Worm (Caenorhabditis elegans) whole organism, L2 larva: Measurements from ENCODE around the gene Y37H2A.18.

ENCODE experiments used
- C34F6.9 ChIP-seq: fragments of 150-350 bp; optimal IDR thresholded peaks from 2 replicates; lab custom pipeline; 2014; ENCODE audit warnings: missing biosample characterization, missing genetic modification characterization
- F13H6.1 ChIP-seq: sonication (generic microtip); optimal IDR thresholded peaks from 2 replicates; lab custom pipeline; 2016; ENCODE audit warnings: missing genetic modification characterization, missing compliant biosample characterization
- Y55F3AM.14 ChIP-seq: fragments of 200-800 bp; sonication (Bioruptor generic); optimal IDR thresholded peaks from 2 replicates; lab custom pipeline; 2018; ENCODE audit warnings: mild to moderate bottlenecking, missing genetic modification characterization, missing compliant biosample characterization
- ZK546.5 ChIP-seq: sonication (generic microtip); optimal IDR thresholded peaks from 2 replicates; lab custom pipeline; 2017; ENCODE audit warnings: missing biosample characterization, missing genetic modification characterization
- alr-1 ChIP-seq: fragments of 150-350 bp; optimal IDR thresholded peaks from 2 replicates; lab custom pipeline; 2014; ENCODE audit warnings: missing biosample characterization, missing genetic modification characterization
- aly-2 ChIP-seq: fragments of 150-350 bp; optimal IDR thresholded peaks from 2 replicates; lab custom pipeline; 2014; ENCODE audit warnings: missing biosample characterization, missing genetic modification characterization
- ama-1 ChIP-seq: fragments of 150-350 bp; optimal IDR thresholded peaks from 2 replicates; lab custom pipeline; 2018; ENCODE audit warnings: inconsistent platforms
- ceh-16 ChIP-seq: fragments of 150-350 bp; optimal IDR thresholded peaks from 2 replicates; lab custom pipeline; 2014; ENCODE audit warnings: missing biosample characterization, missing genetic modification characterization
- ceh-82 ChIP-seq: fragments of 150-350 bp; optimal IDR thresholded peaks from 2 replicates; lab custom pipeline; 2014; ENCODE audit warnings: missing biosample characterization, missing genetic modification characterization
- dmd-4 ChIP-seq: sonication (generic microtip); optimal IDR thresholded peaks from 2 replicates; lab custom pipeline; 2017; ENCODE audit warnings: missing biosample characterization, missing genetic modification characterization
- egl-27 ChIP-seq: sonication (generic microtip); optimal IDR thresholded peaks from 3 replicates; lab custom pipeline; 2017; ENCODE audit warnings: missing biosample characterization, missing genetic modification reagents, missing genetic modification characterization
- elt-1 ChIP-seq: fragments of 150-350 bp; optimal IDR thresholded peaks from 2 replicates; lab custom pipeline; 2014; ENCODE audit warnings: missing biosample characterization, missing genetic modification characterization
- elt-3 ChIP-seq: sonication (generic microtip); optimal IDR thresholded peaks from 2 replicates; lab custom pipeline; 2017; ENCODE audit warnings: missing biosample characterization, missing genetic modification characterization
- gmeb-1 ChIP-seq: fragments of 150-350 bp; optimal IDR thresholded peaks from 2 replicates; lab custom pipeline; 2014; ENCODE audit warnings: missing biosample characterization, missing genetic modification characterization
- lin-11 ChIP-seq: fragments of 150-350 bp; sonication (generic microtip); optimal IDR thresholded peaks from 2 replicates; lab custom pipeline; 2014; ENCODE audit warnings: missing biosample characterization, missing genetic modification characterization, inconsistent platforms, mixed read lengths
- lin-13 ChIP-seq: fragments of 150-350 bp; optimal IDR thresholded peaks from 2 replicates; lab custom pipeline; 2014; ENCODE audit warnings: missing biosample characterization, missing genetic modification reagents, missing genetic modification characterization
- mab-5 ChIP-seq: fragments of 150-350 bp; optimal IDR thresholded peaks from 2 replicates; lab custom pipeline; 2014; ENCODE audit warnings: missing biosample characterization, missing genetic modification characterization
- nhr-11 ChIP-seq: fragments of 150-350 bp; optimal IDR thresholded peaks from 2 replicates; lab custom pipeline; 2014; ENCODE audit warnings: missing biosample characterization, missing genetic modification characterization
- nhr-129 ChIP-seq: fragments of 150-350 bp; optimal IDR thresholded peaks from 2 replicates; lab custom pipeline; 2014; ENCODE audit warnings: missing biosample characterization, missing genetic modification characterization
- nhr-21 ChIP-seq: fragments of 150-350 bp; optimal IDR thresholded peaks from 2 replicates; lab custom pipeline; 2014; ENCODE audit warnings: missing biosample characterization, missing genetic modification characterization
- nhr-237 ChIP-seq: fragments of 150-350 bp; optimal IDR thresholded peaks from 2 replicates; lab custom pipeline; 2014; ENCODE audit warnings: missing biosample characterization, missing genetic modification characterization
- nhr-25 ChIP-seq: fragments of 150-350 bp; sonication (generic microtip); optimal IDR thresholded peaks from 3 replicates; lab custom pipeline; 2014; ENCODE audit warnings: missing biosample characterization, missing genetic modification characterization
- nhr-6 ChIP-seq: fragments of 150-350 bp; optimal IDR thresholded peaks from 2 replicates; lab custom pipeline; 2014; ENCODE audit warnings: missing biosample characterization, missing genetic modification characterization
- nhr-77 ChIP-seq: fragments of 150-350 bp; optimal IDR thresholded peaks from 2 replicates; lab custom pipeline; 2014; ENCODE audit warnings: missing biosample characterization, missing genetic modification characterization
- peb-1 ChIP-seq: fragments of 150-350 bp; optimal IDR thresholded peaks from 2 replicates; lab custom pipeline; 2014; ENCODE audit warnings: missing biosample characterization, missing genetic modification characterization
- sem-4 ChIP-seq: fragments of 150-350 bp; optimal IDR thresholded peaks from 2 replicates; lab custom pipeline; 2014; ENCODE audit warnings: missing biosample characterization, missing genetic modification reagents, missing genetic modification characterization
- skn-1 ChIP-seq: sonication (generic microtip); optimal IDR thresholded peaks from 2 replicates; lab custom pipeline; 2017; ENCODE audit warnings: missing biosample characterization, missing genetic modification characterization
- sma-3 ChIP-seq: sonication (generic microtip); optimal IDR thresholded peaks from 2 replicates; lab custom pipeline; 2016; ENCODE audit warnings: missing genetic modification reagents, missing genetic modification characterization, missing compliant biosample characterization
- sma-9 ChIP-seq, 2 experiments: fragments of 150-350 bp in 1 of 2; sonication (generic microtip) in 1 of 2; optimal IDR thresholded peaks; 2 replicates each; lab custom pipeline; 2014 to 2016; ENCODE audit warnings: missing genetic modification characterization in 2 of 2, mild to moderate bottlenecking in 1 of 2, missing biosample characterization in 1 of 2, missing compliant biosample characterization in 1 of 2, missing genetic modification reagents in 1 of 2, moderate library complexity in 1 of 2
- snpc-4 ChIP-seq: fragments of 150-350 bp; optimal IDR thresholded peaks from 2 replicates; lab custom pipeline; 2014; ENCODE audit warnings: missing biosample characterization, missing genetic modification characterization
- unc-39 ChIP-seq: fragments of 150-350 bp; optimal IDR thresholded peaks from 2 replicates; lab custom pipeline; 2014; ENCODE audit warnings: missing biosample characterization, missing genetic modification characterization
- unc-62 ChIP-seq: fragments of 150-350 bp; optimal IDR thresholded peaks from 2 replicates; lab custom pipeline; 2014; ENCODE audit warnings: missing biosample characterization, missing genetic modification reagents, missing genetic modification characterization
- zag-1 ChIP-seq: fragments of 150-350 bp; optimal IDR thresholded peaks from 2 replicates; lab custom pipeline; 2014; ENCODE audit warnings: missing biosample characterization, missing genetic modification characterization
- ztf-1 ChIP-seq: fragments of 200-800 bp; sonication (Bioruptor generic); conservative IDR thresholded peaks from 2 replicates; pipeline ENCODE4 v1.3.6; 2022; ENCODE audit warnings: missing genetic modification characterization, missing compliant biosample characterization
- ztf-11 ChIP-seq: sonication (generic microtip); optimal IDR thresholded peaks from 2 replicates; lab custom pipeline; 2017; ENCODE audit warnings: missing biosample characterization, missing genetic modification characterization
- ztf-4 ChIP-seq: fragments of 150-350 bp; optimal IDR thresholded peaks from 2 replicates; lab custom pipeline; 2014; ENCODE audit warnings: missing biosample characterization, missing genetic modification characterization

The Y37H2A.18 gene

DNA sequence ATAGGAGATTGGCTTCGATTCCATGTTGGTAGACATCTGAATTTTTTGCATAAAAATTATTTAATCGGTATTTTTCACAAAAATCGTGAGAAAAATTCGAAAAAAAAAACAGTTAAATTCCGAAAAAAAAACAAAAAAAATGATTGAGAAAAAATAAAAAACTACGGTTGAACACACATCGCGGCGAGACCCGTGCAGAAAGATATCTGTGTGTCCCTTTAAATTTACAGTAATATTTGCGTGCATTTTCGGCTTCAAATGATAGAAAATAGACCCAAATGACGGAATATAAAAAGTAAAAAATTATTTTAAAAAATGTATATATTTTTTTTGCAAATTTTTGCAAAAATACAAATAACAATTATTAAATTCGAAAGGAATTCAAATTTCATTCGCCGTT lies 4.6 kb upstream of the Y37H2A.18 start:
- no peak for TF ChIP-seq Y55F3AM.14 (GFP tag; lab: Kevin White, UChicago)

DNA sequence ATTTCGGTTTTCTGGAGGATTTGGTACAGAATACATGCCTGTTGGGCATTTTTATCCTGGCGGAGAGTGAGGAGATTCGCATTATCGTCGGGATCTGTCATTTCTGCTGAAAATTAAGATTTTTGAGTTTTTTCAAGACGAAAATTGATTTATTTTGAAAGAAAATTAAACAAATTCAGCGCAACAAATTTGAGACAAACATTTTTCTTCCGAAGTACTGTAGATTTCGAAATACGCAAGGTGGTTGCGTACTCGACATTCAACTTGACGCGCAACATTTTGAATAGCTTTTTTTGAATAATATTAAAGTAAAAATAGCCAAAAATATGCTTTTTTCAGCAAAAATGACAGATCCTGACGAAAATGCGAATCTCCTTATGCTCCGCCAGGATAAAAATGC lies 1.3 kb upstream of the Y37H2A.18 start, which contains the start of gene Y37H2A.7:
Gene Y37H2A.7 (minus strand): TSS at position 101 of the 400 bp plus-strand sequence.
- no peak for TF ChIP-seq lin-13 (GFP tag; lab: Kevin White, UChicago)
- TF ChIP-seq dmd-4 (tag; lab: Kevin White, UChicago): no peak
- no peak for TF ChIP-seq egl-27 (tag; lab: Kevin White, UChicago)
- no peak for TF ChIP-seq ztf-4 (tag; lab: Kevin White, UChicago)
- no peak for TF ChIP-seq unc-39 (tag; lab: Kevin White, UChicago)
- no peak for TF ChIP-seq ztf-1 (GFP tag; lab: Robert Waterston, UW)
- TF ChIP-seq elt-3 (tag; lab: Kevin White, UChicago): no peak
- no peak for TF ChIP-seq ceh-16 (tag; lab: Kevin White, UChicago)
- no peak for TF ChIP-seq nhr-129 (tag; lab: Kevin White, UChicago)
- no peak for TF ChIP-seq lin-11 (tag; lab: Kevin White, UChicago)
- TF ChIP-seq snpc-4 (tag; lab: Kevin White, UChicago): no peak
- no peak for TF ChIP-seq nhr-25 (tag; lab: Kevin White, UChicago)
- no peak for TF ChIP-seq elt-1 (tag; lab: Kevin White, UChicago)
- no peak for TF ChIP-seq gmeb-1 (tag; lab: Kevin White, UChicago)
- no peak for TF ChIP-seq peb-1 (tag; lab: Kevin White, UChicago)
- no peak for TF ChIP-seq sma-3
- no peak for TF ChIP-seq F13H6.1 (tag; lab: Kevin White, UChicago)
- no peak for TF ChIP-seq ceh-82 (tag; lab: Kevin White, UChicago)

DNA sequence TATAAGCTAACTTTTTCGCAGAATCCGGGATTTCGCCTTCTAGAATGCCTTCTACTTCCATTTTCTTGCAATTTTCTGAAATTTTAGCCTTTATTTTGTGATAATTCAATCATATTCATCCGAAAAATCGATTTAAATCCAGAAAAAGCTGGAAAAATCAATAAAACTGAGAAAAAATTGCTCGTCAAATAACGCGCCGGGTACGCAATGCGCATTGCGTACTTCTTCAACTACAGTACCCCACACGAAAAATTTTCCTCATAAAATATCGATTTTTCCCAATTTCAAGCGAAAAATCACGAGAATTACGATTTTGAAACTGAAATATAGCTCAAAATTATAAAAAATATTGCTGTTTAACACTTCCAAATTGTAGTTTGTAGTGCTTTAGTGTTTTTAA lies 2.0 kb downstream of the Y37H2A.18 start, which contains the start of gene Y37H2A.12:
Gene Y37H2A.12 (minus strand): TSS at position 81 of the 400 bp plus-strand sequence.
- TF ChIP-seq dmd-4 (tag; lab: Kevin White, UChicago): no peak
- TF ChIP-seq alr-1 (tag; lab: Kevin White, UChicago): no peak
- TF ChIP-seq lin-13 (GFP tag; lab: Kevin White, UChicago): no peak
- no peak for TF ChIP-seq C34F6.9 (tag; lab: Kevin White, UChicago)
- TF ChIP-seq ceh-16 (tag; lab: Kevin White, UChicago): no peak
- no peak for TF ChIP-seq elt-3 (tag; lab: Kevin White, UChicago)
- no peak for TF ChIP-seq F13H6.1 (tag; lab: Kevin White, UChicago)

DNA sequence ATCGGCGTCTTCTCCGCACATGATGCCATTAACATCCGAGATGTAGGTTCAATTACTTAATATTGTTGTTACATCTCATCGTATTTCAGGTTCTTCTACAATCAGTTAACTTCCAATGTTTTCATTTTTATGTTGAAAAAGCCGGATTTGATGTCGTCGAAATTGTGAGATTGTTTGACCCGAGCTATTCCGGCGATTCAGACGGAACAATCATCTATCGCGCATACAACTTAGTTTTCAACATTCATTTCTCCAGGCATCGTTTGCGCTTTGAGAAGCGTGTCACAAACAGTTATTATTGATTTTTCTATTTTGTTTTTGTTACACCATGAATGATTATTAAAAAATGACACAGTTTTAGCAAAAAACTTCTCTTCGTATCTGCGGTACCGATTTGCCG lies 4.5 kb downstream of the Y37H2A.18 start:
- TF ChIP-seq gmeb-1 (tag; lab: Kevin White, UChicago): no peak
- no peak for TF ChIP-seq alr-1 (tag; lab: Kevin White, UChicago)
- no peak for TF ChIP-seq skn-1 (tag; lab: Kevin White, UChicago)
- TF ChIP-seq nhr-77 (tag; lab: Kevin White, UChicago): no peak
- TF ChIP-seq lin-13 (GFP tag; lab: Kevin White, UChicago): no peak
- TF ChIP-seq ztf-4 (tag; lab: Kevin White, UChicago): no peak
- no peak for TF ChIP-seq nhr-237
- no peak for TF ChIP-seq mab-5 (tag; lab: Kevin White, UChicago)
- no peak for TF ChIP-seq ztf-1 (GFP tag; lab: Robert Waterston, UW)
- TF ChIP-seq, all 48 proteins: peak for 0

DNA sequence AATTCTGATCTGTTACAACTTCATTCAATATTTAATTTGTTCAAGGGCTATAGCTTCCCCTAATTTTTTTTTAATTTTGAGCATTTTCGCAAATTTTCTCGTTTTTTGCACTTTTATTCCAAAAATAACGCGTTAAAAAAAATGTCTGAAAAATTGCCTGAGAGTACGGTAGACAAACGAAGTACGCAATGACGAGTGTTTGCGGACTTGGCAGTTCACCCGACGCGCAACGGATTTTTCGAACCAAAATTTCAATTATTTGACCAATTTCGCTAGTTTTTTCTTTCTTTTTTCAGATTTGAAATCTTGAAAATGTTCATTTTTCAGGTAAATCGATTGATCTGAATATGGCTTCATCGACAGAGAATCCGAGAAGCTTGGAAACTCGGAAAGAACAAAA lies 5.9 kb downstream of the Y37H2A.18 start, which contains the start of gene fbxa-211:
Gene fbxa-211 (plus strand): TSS at position 328 of the 400 bp plus-strand sequence.
- no peak for TF ChIP-seq ztf-4 (tag; lab: Kevin White, UChicago)
- no peak for TF ChIP-seq ama-1 (lab: Kevin White, UChicago)
- no peak for TF ChIP-seq nhr-21
- no peak for TF ChIP-seq mab-5 (tag; lab: Kevin White, UChicago)
- TF ChIP-seq nhr-6 (tag; lab: Kevin White, UChicago): no peak

DNA sequence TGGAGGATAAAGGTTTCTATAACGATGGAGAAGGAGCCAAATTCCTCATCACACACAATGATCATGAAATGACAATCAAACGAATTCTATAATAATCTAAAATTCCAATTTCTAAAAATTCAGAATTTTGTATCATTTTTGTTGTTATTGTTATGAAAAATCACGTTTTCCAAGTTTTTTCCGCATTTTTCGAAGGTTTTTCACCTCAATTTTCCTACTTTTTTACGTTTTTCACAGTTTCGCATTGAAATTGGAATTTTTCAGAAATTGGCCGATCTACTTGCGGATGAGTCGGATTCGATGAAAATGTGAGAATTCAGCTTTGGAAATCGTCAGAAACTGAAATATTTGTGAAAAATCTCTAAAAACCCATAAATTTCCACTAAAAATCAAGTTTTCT lies 8.0 kb downstream of the Y37H2A.18 start, which contains the start of gene fbxa-210:
Gene fbxa-210 (plus strand): TSS at position 301 of the 400 bp plus-strand sequence.
- TF ChIP-seq snpc-4 (tag; lab: Kevin White, UChicago): no peak
- no peak for TF ChIP-seq ama-1 (lab: Kevin White, UChicago)
- no peak for TF ChIP-seq sem-4 (tag; lab: Kevin White, UChicago)
- TF ChIP-seq ztf-11 (tag; lab: Kevin White, UChicago): no peak
- TF ChIP-seq egl-27 (tag; lab: Kevin White, UChicago): no peak
- TF ChIP-seq sma-9 (GFP tag; optimal IDR thresholded peaks at IDR 0.05; lab: Kevin White, UChicago): no peak
- no peak for TF ChIP-seq sma-9 (tag; optimal IDR thresholded peaks at IDR 0.05; lab: Kevin White, UChicago)
- no peak for TF ChIP-seq ceh-16 (tag; lab: Kevin White, UChicago)
- TF ChIP-seq nhr-11 (tag; lab: Kevin White, UChicago): no peak
- no peak for TF ChIP-seq nhr-129 (tag; lab: Kevin White, UChicago)
- no peak for TF ChIP-seq peb-1 (tag; lab: Kevin White, UChicago)
- TF ChIP-seq skn-1 (tag; lab: Kevin White, UChicago): no peak
- TF ChIP-seq ZK546.5 (tag; lab: Kevin White, UChicago): no peak
- no peak for TF ChIP-seq zag-1 (tag; lab: Kevin White, UChicago)
- TF ChIP-seq aly-2 (tag; lab: Kevin White, UChicago): no peak
- no peak for TF ChIP-seq unc-62 (GFP tag; lab: Kevin White, UChicago)
- TF ChIP-seq gmeb-1 (tag; lab: Kevin White, UChicago): no peak
- no peak for TF ChIP-seq lin-11 (tag; lab: Kevin White, UChicago)
